Worm (Caenorhabditis elegans) whole organism, young adult: ENCODE results near the gene srh-174.

ENCODE experiments used
- cebp-1 ChIP-seq, 2 experiments: fragments of 200-800 bp in 1 of 2; sonication (Bioruptor generic) in 1 of 2; sonication (generic microtip) in 1 of 2; IDR thresholded peaks in 1 of 2; optimal IDR thresholded peaks in 1 of 2; 2 replicates each; pipeline versions ENCODE4 v1.3.6 to Lab custom; 2017 to 2022; ENCODE audit warnings: missing compliant biosample characterization in 2 of 2, missing genetic modification characterization in 2 of 2, mild to moderate bottlenecking in 1 of 2, missing genetic modification reagents in 1 of 2, moderate library complexity in 1 of 2
- hlh-12 ChIP-seq: sonication (generic microtip); optimal IDR thresholded peaks from 2 replicates; lab custom pipeline; 2016; ENCODE audit warnings: missing genetic modification characterization, missing compliant biosample characterization
- lin-54 ChIP-seq: fragments of 200-800 bp; sonication (Bioruptor generic); optimal IDR thresholded peaks from 2 replicates; lab custom pipeline; 2018; ENCODE audit warnings: mild to moderate bottlenecking, missing genetic modification characterization, missing compliant biosample characterization
- nhr-90 ChIP-seq: sonication (generic microtip); optimal IDR thresholded peaks from 2 replicates; lab custom pipeline; 2016; ENCODE audit warnings: missing genotype, mild to moderate bottlenecking, missing genetic modification characterization, missing compliant biosample characterization

DNA sequence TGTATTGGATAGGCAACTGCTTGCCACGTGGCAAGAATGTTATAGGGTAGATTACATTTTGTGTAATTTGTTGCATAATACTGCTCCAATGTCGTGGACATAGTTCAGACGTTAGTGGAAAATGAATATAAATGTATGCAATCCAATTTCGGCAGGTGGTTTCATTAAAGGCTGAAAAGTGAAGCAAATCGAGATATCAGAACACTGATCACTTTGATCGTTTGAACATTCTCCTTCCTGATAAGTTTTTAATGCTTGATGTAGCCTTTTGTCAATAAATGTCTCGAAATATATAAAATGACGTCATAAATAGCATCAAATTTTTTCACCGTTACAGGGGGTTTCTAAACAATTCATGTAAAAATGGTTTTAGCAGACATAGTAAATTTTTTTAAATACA lies 41.8 kb downstream of the srh-174 start, which contains the start of gene srh-109:
- TF ChIP-seq lin-54 (GFP tag; lab: Kevin White, UChicago): no peak
- TF ChIP-seq cebp-1 (GFP tag; IDR thresholded peaks at IDR 0.05; lab: Robert Waterston, UW): no peak
- TF ChIP-seq cebp-1 (tag; optimal IDR thresholded peaks at IDR 0.05; lab: Kevin White, UChicago): no peak
- TF ChIP-seq nhr-90 (tag; lab: Kevin White, UChicago): no peak
- TF ChIP-seq hlh-12 (tag; lab: Kevin White, UChicago): no peak
